Fruit fly (Drosophila melanogaster) whole organism, embryonic: ENCODE measurements around the gene Rcd-1r.
A peak's percentile ranks its signal among the peaks of the same experiment; 100 is the strongest.

Source experiments
- CG1024 ChIP-seq: fragments of 200-800 bp; sonication (Bioruptor generic); IDR thresholded peaks from 2 replicates; pipeline ENCODE4 v1.3.6; 2022; ENCODE audit warnings: missing biosample characterization, missing genetic modification characterization
- CG11456 ChIP-seq: fragments of 200-800 bp; sonication (Bioruptor generic); IDR thresholded peaks from 3 replicates; pipeline ENCODE4 v1.3.6; 2022; ENCODE audit warnings: missing biosample characterization, missing genetic modification characterization
- CG12219 ChIP-seq: fragments of 200-800 bp; sonication (Bioruptor generic); optimal IDR thresholded peaks from 3 replicates; lab custom pipeline; 2018; ENCODE audit warnings: missing biosample characterization, mild to moderate bottlenecking, missing genetic modification characterization
- CG14441 ChIP-seq: fragments of 200-800 bp; sonication (Bioruptor generic); IDR thresholded peaks from 2 replicates; pipeline ENCODE4 v1.3.6; 2022; ENCODE audit warnings: missing biosample characterization, missing genetic modification characterization
- CG1647 ChIP-seq: fragments of 200-800 bp; sonication (Bioruptor generic); optimal IDR thresholded peaks from 3 replicates; lab custom pipeline; 2016; ENCODE audit warnings: missing biosample characterization, missing genetic modification characterization
- CG31365 ChIP-seq: fragments of 200-800 bp; sonication (Bioruptor generic); optimal IDR thresholded peaks from 2 replicates; lab custom pipeline; 2018; ENCODE audit warnings: missing biosample characterization, mild to moderate bottlenecking, missing genetic modification characterization
- CG32767 ChIP-seq: fragments of 200-800 bp; sonication (Bioruptor generic); IDR thresholded peaks from 2 replicates; pipeline ENCODE4 v1.3.6; 2022; ENCODE audit warnings: missing biosample characterization, missing genetic modification characterization
- CG32772 ChIP-seq: fragments of 200-800 bp; sonication (Bioruptor generic); IDR thresholded peaks from 2 replicates; pipeline ENCODE4 v1.3.6; 2022; ENCODE audit warnings: missing biosample characterization, missing genetic modification characterization
- CG4730 ChIP-seq: fragments of 200-800 bp; sonication (Bioruptor generic); IDR thresholded peaks from 2 replicates; pipeline ENCODE4 v1.3.6; 2022; ENCODE audit warnings: missing biosample characterization, missing genetic modification characterization
- CG6689 ChIP-seq: fragments of 200-800 bp; sonication (Bioruptor generic); IDR thresholded peaks from 2 replicates; pipeline ENCODE4 v1.3.6; 2022; ENCODE audit warnings: missing biosample characterization, missing genetic modification characterization
- CG6791 ChIP-seq: fragments of 200-800 bp; sonication (Bioruptor generic); IDR thresholded peaks from 3 replicates; pipeline ENCODE4 v1.3.6; 2022; ENCODE audit warnings: missing biosample characterization, missing genetic modification characterization; ENCODE audit not compliant: partially characterized antibody
- CG7556 ChIP-seq: fragments of 200-800 bp; sonication (Bioruptor generic); optimal IDR thresholded peaks from 2 replicates; lab custom pipeline; 2017; ENCODE audit warnings: missing biosample characterization, mild to moderate bottlenecking, missing genetic modification characterization
- CG7745 ChIP-seq: fragments of 200-800 bp; sonication (Bioruptor generic); optimal IDR thresholded peaks from 2 replicates; lab custom pipeline; 2018; ENCODE audit warnings: missing biosample characterization, mild to moderate bottlenecking, missing genetic modification characterization, moderate library complexity
- CG7963 ChIP-seq: fragments of 200-800 bp; sonication (Bioruptor generic); IDR thresholded peaks from 3 replicates; pipeline ENCODE4 v1.3.6; 2022; ENCODE audit warnings: missing biosample characterization, missing genetic modification characterization; ENCODE audit not compliant: partially characterized antibody
- CHES-1-like ChIP-seq: fragments of 200-800 bp; sonication (Bioruptor generic); optimal IDR thresholded peaks from 2 replicates; lab custom pipeline; 2016; ENCODE audit warnings: missing biosample characterization, missing genetic modification characterization
- CkIIα-i1 ChIP-seq: fragments of 200-800 bp; sonication (Bioruptor generic); IDR thresholded peaks from 2 replicates; pipeline ENCODE4 v1.3.6; 2022; ENCODE audit warnings: missing biosample characterization, missing genetic modification characterization
- CoRest ChIP-seq: fragments of 200-800 bp; sonication (Bioruptor generic); optimal IDR thresholded peaks from 3 replicates; lab custom pipeline; 2018; ENCODE audit warnings: missing biosample characterization, mild to moderate bottlenecking, missing genetic modification characterization, moderate library complexity
- Deaf1 ChIP-seq: fragments of 200-800 bp; optimal IDR thresholded peaks from 3 replicates; lab custom pipeline; 2019; ENCODE audit warnings: missing biosample characterization, mild to moderate bottlenecking, missing genetic modification characterization, moderate library complexity
- Dek ChIP-seq: fragments of 200-800 bp; sonication (Bioruptor generic); optimal IDR thresholded peaks from 3 replicates; lab custom pipeline; 2019; ENCODE audit warnings: missing biosample characterization, mild to moderate bottlenecking, missing genetic modification characterization, moderate library complexity
- Doc2 ChIP-seq: fragments of 200-800 bp; sonication (Bioruptor generic); IDR thresholded peaks from 2 replicates; pipeline ENCODE4 v1.3.6; 2022; ENCODE audit warnings: missing biosample characterization, missing genetic modification characterization
- E2f2 ChIP-seq: fragments of 200-800 bp; sonication (Bioruptor generic); IDR thresholded peaks from 2 replicates; pipeline ENCODE4 v1.3.6; 2022; ENCODE audit warnings: missing biosample characterization, missing genetic modification characterization
- Ets65A ChIP-seq: fragments of 200-800 bp; sonication (Bioruptor generic); peaks from one replicate; lab custom pipeline; 2016; ENCODE audit warnings: missing biosample characterization, missing genetic modification characterization
- Fer3 ChIP-seq: fragments of 200-800 bp; sonication (Bioruptor generic); optimal IDR thresholded peaks from 2 replicates; lab custom pipeline; 2018; ENCODE audit warnings: missing biosample characterization, mild to moderate bottlenecking, missing genetic modification characterization, moderate library complexity
- Gsc ChIP-seq: fragments of 200-800 bp; sonication (Bioruptor generic); IDR thresholded peaks from 2 replicates; pipeline ENCODE4 v1.3.6; 2022; ENCODE audit warnings: missing biosample characterization, missing genetic modification characterization
- HmgZ ChIP-seq: fragments of 200-800 bp; sonication (Bioruptor generic); optimal IDR thresholded peaks from 2 replicates; lab custom pipeline; 2018; ENCODE audit warnings: missing biosample characterization, mild to moderate bottlenecking, missing genetic modification characterization
- Lhr ChIP-seq: fragments of 200-800 bp; sonication (Bioruptor generic); optimal IDR thresholded peaks from 3 replicates; lab custom pipeline; 2017; ENCODE audit warnings: mild to moderate bottlenecking, missing biosample characterization, missing genetic modification reagents, missing genetic modification characterization
- Lpt ChIP-seq: fragments of >200 bp; optimal IDR thresholded peaks from 2 replicates; lab custom pipeline; 2018; ENCODE audit warnings: missing biosample characterization, missing genetic modification characterization
- Poxn ChIP-seq: fragments of 200-800 bp; sonication (Bioruptor generic); IDR thresholded peaks from 2 replicates; pipeline ENCODE4 v1.3.6; 2022; ENCODE audit warnings: missing biosample characterization, missing genetic modification characterization
- TFAM ChIP-seq: fragments of 200-800 bp; sonication (Bioruptor generic); optimal IDR thresholded peaks from 2 replicates; lab custom pipeline; 2017; ENCODE audit warnings: missing biosample characterization, missing genetic modification characterization, inconsistent platforms
- btn ChIP-seq: fragments of 200-800 bp; sonication (Bioruptor generic); optimal IDR thresholded peaks from 2 replicates; lab custom pipeline; 2016; ENCODE audit warnings: missing biosample characterization, missing genetic modification characterization
- crol ChIP-seq: fragments of 200-800 bp; sonication (Bioruptor generic); IDR thresholded peaks from 2 replicates; pipeline ENCODE4 v1.3.6; 2022; ENCODE audit warnings: missing biosample characterization, missing genetic modification characterization
- dimm ChIP-seq: fragments of 200-800 bp; sonication (Bioruptor generic); IDR thresholded peaks from 2 replicates; pipeline ENCODE4 v1.3.6; 2022; ENCODE audit warnings: missing biosample characterization, missing genetic modification characterization
- emc ChIP-seq: fragments of 200-800 bp; sonication (Bioruptor generic); optimal IDR thresholded peaks from 2 replicates; lab custom pipeline; 2016; ENCODE audit warnings: missing biosample characterization, missing genetic modification characterization
- ewg ChIP-seq: fragments of 200-800 bp; sonication (Bioruptor generic); optimal IDR thresholded peaks from 3 replicates; lab custom pipeline; 2017; ENCODE audit warnings: mild to moderate bottlenecking, missing biosample characterization, missing genetic modification reagents, missing genetic modification characterization
- fd3F ChIP-seq: fragments of 200-800 bp; sonication (Bioruptor generic); optimal IDR thresholded peaks from 2 replicates; lab custom pipeline; 2018; ENCODE audit warnings: missing biosample characterization, mild to moderate bottlenecking, missing genetic modification characterization, moderate library complexity
- fd64A ChIP-seq: fragments of 200-800 bp; sonication (Bioruptor generic); optimal IDR thresholded peaks from 3 replicates; lab custom pipeline; 2018; ENCODE audit warnings: missing biosample characterization, mild to moderate bottlenecking, missing genetic modification characterization
- ftz-f1 ChIP-seq: fragments of 200-800 bp; sonication (Bioruptor generic); optimal IDR thresholded peaks from 2 replicates; lab custom pipeline; 2016; ENCODE audit warnings: missing biosample characterization, missing genetic modification characterization
- jigr1 ChIP-seq: fragments of 200-800 bp; sonication (Bioruptor generic); IDR thresholded peaks from 3 replicates; pipeline ENCODE4 v1.3.6; 2022; ENCODE audit warnings: missing biosample characterization, missing genetic modification characterization
- lov ChIP-seq, 2 experiments: fragments of 200-800 bp in 1 of 2; fragments of >200 bp in 1 of 2; sonication (Bioruptor generic) in 1 of 2; IDR thresholded peaks in 1 of 2; optimal IDR thresholded peaks in 1 of 2; 2 replicates in 1 of 2; 3 replicates in 1 of 2; pipeline versions ENCODE4 v1.3.6 to Lab custom; 2017 to 2022; ENCODE audit warnings: missing biosample characterization in 1 of 2, missing genetic modification characterization in 1 of 2
- nerfin-1 ChIP-seq: fragments of 200-800 bp; sonication (Bioruptor generic); optimal IDR thresholded peaks from 3 replicates; lab custom pipeline; 2019; ENCODE audit warnings: missing biosample characterization, mild to moderate bottlenecking, missing genetic modification characterization, moderate library complexity
- pan ChIP-seq, 4 experiments: fragments of >200 bp in 3 of 4; fragments of 200-800 bp in 1 of 4; sonication (Bioruptor generic) in 1 of 4; optimal IDR thresholded peaks in 3 of 4; IDR thresholded peaks in 1 of 4; 2 replicates each; pipeline versions ENCODE4 v1.3.6 to Lab custom; 2017 to 2022; ENCODE audit warnings: missing biosample characterization in 2 of 4, missing genetic modification characterization in 2 of 4, mixed read lengths in 1 of 4
- pho ChIP-seq: fragments of 200-800 bp; sonication (Bioruptor generic); optimal IDR thresholded peaks from 2 replicates; lab custom pipeline; 2016; ENCODE audit warnings: missing biosample characterization, missing genetic modification characterization
- pros ChIP-seq: fragments of 200-800 bp; sonication (Bioruptor generic); optimal IDR thresholded peaks from 3 replicates; lab custom pipeline; 2019; ENCODE audit warnings: missing biosample characterization, mild to moderate bottlenecking, missing genetic modification characterization, moderate library complexity
- scrt ChIP-seq: fragments of 200-800 bp; sonication (Bioruptor generic); optimal IDR thresholded peaks from 2 replicates; lab custom pipeline; 2018; ENCODE audit warnings: missing biosample characterization, mild to moderate bottlenecking, missing genetic modification characterization, moderate library complexity
- sd ChIP-seq: fragments of 200-800 bp; sonication (Bioruptor generic); optimal IDR thresholded peaks from 3 replicates; lab custom pipeline; 2018; ENCODE audit warnings: missing biosample characterization, mild to moderate bottlenecking, missing genetic modification characterization, moderate library complexity
- stwl ChIP-seq: fragments of 200-800 bp; sonication (Bioruptor generic); optimal IDR thresholded peaks from 3 replicates; lab custom pipeline; 2018; ENCODE audit warnings: missing biosample characterization, mild to moderate bottlenecking, missing genetic modification characterization, moderate library complexity
- tx ChIP-seq: fragments of 200-800 bp; sonication (Bioruptor generic); optimal IDR thresholded peaks from 2 replicates; lab custom pipeline; 2016; ENCODE audit warnings: missing biosample characterization, missing genetic modification characterization
- wdn ChIP-seq: fragments of 200-800 bp; sonication (Bioruptor generic); IDR thresholded peaks from 2 replicates; pipeline ENCODE4 v1.3.6; 2022; ENCODE audit warnings: missing biosample characterization, missing genetic modification characterization
- z ChIP-seq: fragments of 200-800 bp; sonication (Bioruptor generic); IDR thresholded peaks from 3 replicates; pipeline ENCODE4 v1.3.6; 2022; ENCODE audit warnings: missing biosample characterization, missing genetic modification characterization

Rcd-1r gene

DNA sequence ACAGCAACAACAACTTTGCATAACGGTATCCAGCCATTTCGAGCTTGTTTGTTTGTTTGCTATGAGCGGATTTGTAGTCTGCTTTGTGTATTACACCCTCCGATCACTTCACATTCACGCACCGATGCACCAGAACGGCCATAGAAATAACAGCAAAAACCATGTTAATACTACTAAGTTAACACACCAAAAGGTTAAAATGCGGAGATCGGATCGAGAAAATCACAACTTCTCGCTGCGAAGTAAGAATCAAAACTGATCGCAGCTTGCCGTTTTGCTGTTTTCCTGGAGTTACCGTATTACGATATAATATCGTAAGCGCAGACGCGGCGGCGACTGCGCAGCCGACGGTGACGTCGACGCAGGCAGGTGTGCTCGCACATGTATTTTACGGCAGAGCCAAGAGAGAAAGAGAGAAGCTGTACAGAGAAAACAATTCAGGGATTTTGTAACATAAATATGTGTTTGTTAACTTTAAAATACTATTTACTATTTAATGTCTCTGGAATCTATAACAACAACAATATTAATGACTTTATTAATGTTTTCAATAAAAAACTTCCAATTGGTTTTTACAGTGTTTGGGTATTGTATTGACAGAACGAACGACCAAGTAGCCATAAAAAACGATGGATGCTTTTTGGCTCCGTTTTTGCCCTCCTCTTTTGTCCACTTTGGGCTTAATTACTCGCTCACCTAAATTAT is 29.1 kb downstream of the Rcd-1r start, which contains the start of gene CG13101 (continued):
- TF ChIP-seq Gsc (GFP tag; lab: Robert Waterston, UW) (no peak), CG11456 (GFP tag; lab: Robert Waterston, UW) (no peak; the same call in 1 of the 3 replicates), tx (peak; percentile 61), nerfin-1 (peak; percentile 78), stwl (tag; lab: Kevin White, UChicago) (peak; percentile 24), lov (optimal IDR thresholded peaks at IDR 0.05; lab: Kevin White, UChicago) (no peak), lov (GFP tag; IDR thresholded peaks at IDR 0.05; lab: Robert Waterston, UW) (peak; percentile 85; the same call in 2 of the 3 replicates), Dek (tag; lab: Kevin White, UChicago) (peak; percentile 91), pros (GFP tag; lab: Kevin White, UChicago) (peak; percentile 21), CG32767 (GFP tag; lab: Robert Waterston, UW) (peak; percentile 89), Poxn (GFP tag; lab: Robert Waterston, UW) (peak; percentile 58), CG32772 (peak; percentile 92), Doc2 (no peak), E2f2 (GFP tag; lab: Robert Waterston, UW) (peak; percentile 79), TFAM (GFP tag; lab: Kevin White, UChicago) (peak; percentile 68), CG31365 (tag; lab: Kevin White, UChicago) (peak; percentile 63), CG1647 (GFP tag; lab: Kevin White, UChicago) (peak; percentile 78), btn (GFP tag; lab: Kevin White, UChicago) (no peak), CoRest (peak; percentile 94), fd3F (GFP tag; lab: Kevin White, UChicago) (peak; percentile 92), scrt (GFP tag; lab: Kevin White, UChicago) (peak; percentile 79), dimm (GFP tag; lab: Robert Waterston, UW) (peak; percentile 72), ftz-f1 (GFP tag; lab: Kevin White, UChicago) (peak; percentile 24), emc (GFP tag; lab: Kevin White, UChicago) (peak; percentile 70), CG7745 (peak; percentile 80), HmgZ (peak; percentile 91), Ets65A (GFP tag; lab: Kevin White, UChicago) (peak; percentile 84), CG14441 (GFP tag; lab: Robert Waterston, UW) (peak; percentile 93), CG6689 (GFP tag; lab: Robert Waterston, UW) (peak; percentile 94), pan (optimal IDR thresholded peaks at IDR 0.05; lab: Kevin White, UChicago) (no peak), pan (GFP tag; optimal IDR thresholded peaks at IDR 0.05 in 1 of 2, IDR thresholded peaks at IDR 0.05 in 1 of 2) (peak in 1 of 2 experiments; percentile 98), ewg (GFP tag; lab: Kevin White, UChicago) (peak; percentile 78), Deaf1 (tag; lab: Kevin White, UChicago) (peak; percentile 82), jigr1 (peak; percentile 77), CG1024 (GFP tag; lab: Robert Waterston, UW) (peak; percentile 82), CG7556 (peak; percentile 95), CHES-1-like (GFP tag; lab: Kevin White, UChicago) (peak; percentile 42), Lhr (GFP tag; lab: Kevin White, UChicago) (peak; percentile 71), pho (peak; percentile 91), wdn (GFP tag; lab: Robert Waterston, UW) (peak; percentile 90), CG12219 (GFP tag; lab: Kevin White, UChicago) (peak; percentile 88), Lpt (GFP tag; lab: Kevin White, UChicago) (no peak), Fer3 (peak; percentile 94), crol (peak; percentile 72), CG4730 (GFP tag; lab: Robert Waterston, UW) (peak; percentile 93), CG6791 (GFP tag; lab: Robert Waterston, UW) (no peak), CkIIα-i1 (GFP tag; lab: Robert Waterston, UW) (peak; percentile 51; the same call in 1 of the 2 replicates), sd (tag; lab: Kevin White, UChicago) (peak; percentile 84), z (GFP tag; lab: Robert Waterston, UW) (peak; percentile 70; the same call in 2 of the 3 replicates), CG7963 (GFP tag; lab: Robert Waterston, UW) (no peak), fd64A (GFP tag; lab: Kevin White, UChicago) (peak; percentile 53)
